Fruit fly (Drosophila melanogaster): ENCODE data around the gene Rh3.

The Rh3 gene

DNA sequence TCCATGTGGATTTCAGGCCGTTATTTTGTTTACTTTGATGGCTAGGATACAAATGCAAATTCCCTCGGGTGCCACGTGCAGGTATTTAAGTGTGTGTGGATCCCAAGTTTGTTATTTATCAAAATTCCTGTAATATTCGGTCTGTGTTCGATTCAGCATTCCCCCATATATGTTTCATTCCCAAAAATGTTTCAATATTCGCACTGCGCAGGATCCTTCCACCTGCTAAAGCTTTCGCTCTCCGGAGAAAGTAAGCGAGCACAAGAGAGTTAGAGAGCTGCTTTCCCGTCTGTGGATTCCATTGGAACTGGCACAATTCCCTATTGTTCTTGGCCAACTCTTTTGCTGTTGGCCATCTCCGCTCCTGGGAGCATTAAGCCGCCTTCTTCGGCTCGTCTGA, 2.0 kb downstream of the Rh3 start:
- no peak for TF ChIP-seq usp (GFP tag; optimal IDR thresholded peaks at IDR 0.05)
- TF ChIP-seq sv (GFP tag; optimal IDR thresholded peaks at IDR 0.05), result no peak
- no peak for TF ChIP-seq dl (GFP tag; optimal IDR thresholded peaks at IDR 0.05; ENCODE audit: insufficient read depth in 1 of 2, partially characterized antibody in 2 of 2)
- TF ChIP-seq Hr83 (GFP tag; optimal IDR thresholded peaks at IDR 0.05; ENCODE audit: poor library complexity, severe bottlenecking), result no peak
- TF ChIP-seq lola (GFP tag; optimal IDR thresholded peaks at IDR 0.05), result no peak
- TF ChIP-seq Mio (GFP tag; optimal IDR thresholded peaks at IDR 0.05), result no peak
- TF ChIP-seq GATAd (GFP tag; optimal IDR thresholded peaks at IDR 0.05), result no peak
- no peak for TF ChIP-seq Dfd (GFP tag; optimal IDR thresholded peaks at IDR 0.05)

DNA sequence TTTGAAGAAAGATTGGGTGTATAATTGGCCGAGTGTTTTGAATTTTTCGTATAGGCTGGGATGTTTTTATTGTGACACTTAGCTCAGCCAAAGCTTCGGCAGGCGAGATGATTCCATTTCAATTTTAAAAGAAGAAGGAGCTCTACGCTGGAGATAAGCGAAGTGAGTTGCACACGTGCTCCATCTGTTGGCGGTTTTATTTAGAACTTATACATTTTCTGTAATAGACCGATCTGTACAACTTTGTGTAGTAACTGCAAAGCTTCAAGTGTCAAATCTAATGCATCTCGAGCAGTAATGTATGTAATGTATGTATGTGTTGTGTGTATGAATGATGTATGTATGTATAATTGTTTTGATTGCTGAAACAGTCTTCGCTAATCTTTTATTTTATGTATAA, 15.8 kb downstream of the Rh3 start:
- TF ChIP-seq sage (GFP tag; optimal IDR thresholded peaks at IDR 0.05) (no peak), br (GFP tag; optimal IDR thresholded peaks at IDR 0.05) (no peak), Myc (optimal IDR thresholded peaks at IDR 0.05) (no peak), Vsx2 (GFP tag; optimal IDR thresholded peaks at IDR 0.05; ENCODE audit: partially characterized antibody) (no peak)

DNA sequence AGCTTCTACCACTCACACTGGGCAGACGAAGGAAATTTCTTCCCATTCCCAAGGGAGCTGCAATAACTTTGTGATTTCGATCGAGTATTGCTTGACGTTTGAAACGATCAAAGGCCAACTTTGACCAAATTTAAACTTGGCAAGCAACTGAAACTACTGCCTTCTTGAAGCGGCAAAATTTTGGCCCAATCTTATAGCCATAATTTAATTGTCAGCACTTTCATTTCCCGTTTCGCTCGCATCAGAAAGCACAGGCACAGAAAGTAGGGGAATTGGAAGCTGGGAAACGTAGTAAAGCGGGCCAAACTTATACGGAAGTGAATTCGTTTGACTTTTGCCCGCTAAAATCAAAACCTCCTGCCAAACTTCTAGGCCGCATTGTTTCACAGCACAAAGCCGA, 22.6 kb downstream of the Rh3 start, which contains the start of gene CG4390:
TSS of gene CG4390 (minus strand) at position 101 of the 400 bp plus-strand sequence.
- TF ChIP-seq woc (GFP tag; optimal IDR thresholded peaks at IDR 0.05) (no peak), tai (GFP tag; optimal IDR thresholded peaks at IDR 0.05) (no peak), N (GFP tag; optimal IDR thresholded peaks at IDR 0.05) (no peak), h (GFP tag; optimal IDR thresholded peaks at IDR 0.05) (no peak)

DNA sequence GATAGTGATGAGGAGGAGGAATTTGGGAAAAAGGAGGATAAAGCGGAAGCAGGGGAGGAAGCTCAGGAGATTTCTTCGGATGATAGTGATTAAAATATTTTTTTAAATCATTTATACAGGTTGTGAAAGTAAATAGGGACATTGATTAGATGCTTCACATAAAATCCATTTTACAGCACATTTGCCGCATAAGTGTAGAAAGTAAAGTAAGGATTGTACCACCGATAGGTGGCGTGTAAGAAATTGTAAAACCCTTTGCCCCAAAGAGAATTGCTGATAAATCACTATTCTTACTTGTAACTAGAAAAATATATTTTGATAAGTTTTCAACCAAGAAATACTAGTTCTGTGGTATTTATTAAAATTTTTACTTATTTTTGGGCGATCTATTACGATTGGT, 23.3 kb downstream of the Rh3 start:
- no peak for TF ChIP-seq Myc (optimal IDR thresholded peaks at IDR 0.05)
- TF ChIP-seq usp (GFP tag; optimal IDR thresholded peaks at IDR 0.05), result no peak
- TF ChIP-seq Dfd (GFP tag; optimal IDR thresholded peaks at IDR 0.05), result no peak
- TF ChIP-seq dsf (GFP tag; optimal IDR thresholded peaks at IDR 0.05; ENCODE audit: borderline replicate concordance), result no peak
- no peak for TF ChIP-seq lola (GFP tag; optimal IDR thresholded peaks at IDR 0.05)
- no peak for TF ChIP-seq Rel (GFP tag; optimal IDR thresholded peaks at IDR 0.05)
- TF ChIP-seq Rel (tag; optimal IDR thresholded peaks at IDR 0.05), result no peak
- no peak for TF ChIP-seq CG32264 (GFP tag; optimal IDR thresholded peaks at IDR 0.05)
- TF ChIP-seq sage (GFP tag; optimal IDR thresholded peaks at IDR 0.05), result no peak
- TF ChIP-seq psq (GFP tag; optimal IDR thresholded peaks at IDR 0.05), result no peak
- no peak for TF ChIP-seq h (GFP tag; optimal IDR thresholded peaks at IDR 0.05)
- no peak for TF ChIP-seq Abd-B (GFP tag; optimal IDR thresholded peaks at IDR 0.05)
- TF ChIP-seq rgr (GFP tag; optimal IDR thresholded peaks at IDR 0.05), result no peak
- no peak for TF ChIP-seq brk (GFP tag; optimal IDR thresholded peaks at IDR 0.05)
- no peak for TF ChIP-seq sv (GFP tag; optimal IDR thresholded peaks at IDR 0.05)

DNA sequence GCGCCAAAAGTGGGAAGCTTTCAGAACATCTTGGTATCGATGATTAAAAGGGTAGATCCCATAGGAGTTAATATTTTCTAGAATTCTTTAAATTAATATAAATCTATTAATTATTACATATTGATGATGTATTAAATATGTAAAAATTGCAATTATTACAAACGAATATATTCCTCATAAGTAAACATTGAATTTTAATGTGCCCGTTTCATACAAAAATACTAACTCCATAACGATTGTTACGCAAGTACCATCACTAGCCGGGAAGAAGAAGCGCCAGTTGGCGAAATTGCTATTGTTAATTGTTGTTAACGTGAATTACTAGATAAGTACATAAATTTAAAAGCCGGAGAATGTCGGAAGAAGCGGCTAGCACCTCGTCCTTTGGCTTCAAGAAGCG, 24.7 kb downstream of the Rh3 start, which contains the start of gene mdlc:
TSS of gene mdlc (plus strand) at position 248 of the 400 bp plus-strand sequence.
- no peak for TF ChIP-seq tai (GFP tag; optimal IDR thresholded peaks at IDR 0.05)
- peak in 1 of 2 experiments; percentile 23 for TF ChIP-seq foxo (GFP tag; optimal IDR thresholded peaks at IDR 0.05)
- TF ChIP-seq CG32264 (GFP tag; optimal IDR thresholded peaks at IDR 0.05), result no peak
- no peak for TF ChIP-seq jim (GFP tag; optimal IDR thresholded peaks at IDR 0.05)

DNA sequence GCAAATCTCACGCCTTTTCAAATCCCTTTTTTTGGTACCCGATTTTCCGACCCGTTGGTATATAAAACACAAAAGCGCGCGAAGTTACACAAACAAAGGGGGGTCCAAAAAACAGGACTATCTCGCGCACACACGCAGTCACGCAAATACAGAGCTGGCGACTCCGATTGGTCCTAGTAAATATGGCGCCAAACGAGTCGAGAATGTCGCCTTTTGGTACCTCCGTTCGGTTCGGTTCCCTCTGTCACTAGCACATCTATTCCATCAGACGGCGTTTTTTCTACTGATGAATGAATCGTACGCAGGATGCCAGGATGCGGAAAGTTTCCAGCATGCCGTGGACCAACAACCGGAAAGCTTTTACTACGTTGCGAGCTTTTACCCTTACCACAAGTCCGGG, 26.4 kb downstream of the Rh3 start, which contains the start of gene CG17193:
TSS of gene CG17193 (minus strand) at position 289 of the 400 bp plus-strand sequence.
- TF ChIP-seq woc (GFP tag; optimal IDR thresholded peaks at IDR 0.05), result no peak
- no peak for TF ChIP-seq Jra (GFP tag; optimal IDR thresholded peaks at IDR 0.05)
- no peak for TF ChIP-seq usp (GFP tag; optimal IDR thresholded peaks at IDR 0.05)
- no peak for TF ChIP-seq CrebA (GFP tag; optimal IDR thresholded peaks at IDR 0.05; ENCODE audit: borderline replicate concordance)
- no peak for TF ChIP-seq tai (GFP tag; optimal IDR thresholded peaks at IDR 0.05)
- no peak for TF ChIP-seq Hr83 (GFP tag; optimal IDR thresholded peaks at IDR 0.05; ENCODE audit: poor library complexity, severe bottlenecking)
- no peak for TF ChIP-seq dmrt93B (GFP tag; optimal IDR thresholded peaks at IDR 0.05)
- TF ChIP-seq lola (GFP tag; optimal IDR thresholded peaks at IDR 0.05), result no peak
- TF ChIP-seq psq (GFP tag; optimal IDR thresholded peaks at IDR 0.05), result no peak
- no peak for TF ChIP-seq br (GFP tag; optimal IDR thresholded peaks at IDR 0.05)
- TF ChIP-seq Dfd (GFP tag; optimal IDR thresholded peaks at IDR 0.05), result no peak
- TF ChIP-seq Hnf4 (GFP tag; optimal IDR thresholded peaks at IDR 0.05), result no peak
- TF ChIP-seq Mio (GFP tag; optimal IDR thresholded peaks at IDR 0.05), result no peak
- no peak for TF ChIP-seq dsf (GFP tag; optimal IDR thresholded peaks at IDR 0.05; ENCODE audit: borderline replicate concordance)
